Fruit fly (Drosophila melanogaster) whole organism, embryonic: ENCODE data around the gene CG3862.
A peak's percentile ranks its signal among the peaks of the same experiment; 100 is the strongest.

ENCODE experiments used
- Bdp1 ChIP-seq: fragments of 200-800 bp; sonication (Bioruptor generic); optimal IDR thresholded peaks from 3 replicates; lab custom pipeline; 2016; ENCODE audit warnings: missing biosample characterization, missing genetic modification characterization
- Bgb ChIP-seq: fragments of 200-800 bp; sonication (Bioruptor generic); IDR thresholded peaks from 2 replicates; pipeline ENCODE4 v1.3.6; 2022; ENCODE audit warnings: missing biosample characterization, missing genetic modification characterization; ENCODE audit not compliant: partially characterized antibody
- C15 ChIP-seq: fragments of 200-800 bp; sonication (Bioruptor generic); IDR thresholded peaks from 3 replicates; pipeline ENCODE4 v1.3.6; 2022; ENCODE audit warnings: missing biosample characterization, missing genetic modification characterization
- CG10431 ChIP-seq: fragments of 200-800 bp; sonication (Bioruptor generic); optimal IDR thresholded peaks from 3 replicates; lab custom pipeline; 2018; ENCODE audit warnings: missing biosample characterization, mild to moderate bottlenecking, missing genetic modification characterization
- CG12391 ChIP-seq: fragments of 200-800 bp; sonication (Bioruptor generic); optimal IDR thresholded peaks from 3 replicates; lab custom pipeline; 2018; ENCODE audit warnings: missing biosample characterization, mild to moderate bottlenecking, missing genetic modification characterization, moderate library complexity
- CG13424 ChIP-seq: fragments of 200-800 bp; sonication (Bioruptor generic); optimal IDR thresholded peaks from 2 replicates; lab custom pipeline; 2019; ENCODE audit warnings: missing biosample characterization, mild to moderate bottlenecking, missing genetic modification characterization, moderate library complexity
- CG14014 ChIP-seq: fragments of 200-800 bp; sonication (Bioruptor generic); IDR thresholded peaks from 2 replicates; pipeline ENCODE4 v1.3.6; 2022; ENCODE audit warnings: missing biosample characterization, missing genetic modification characterization
- CG14860 ChIP-seq: fragments of 200-800 bp; sonication (Bioruptor generic); IDR thresholded peaks from 3 replicates; pipeline ENCODE4 v1.3.6; 2022; ENCODE audit warnings: missing biosample characterization, missing genetic modification characterization; ENCODE audit not compliant: partially characterized antibody
- CG17802 ChIP-seq: fragments of 200-800 bp; sonication (Bioruptor generic); optimal IDR thresholded peaks from 2 replicates; lab custom pipeline; 2018; ENCODE audit warnings: missing biosample characterization, mild to moderate bottlenecking, missing genetic modification characterization, moderate library complexity
- CG18476 ChIP-seq: fragments of 200-800 bp; sonication (Bioruptor generic); optimal IDR thresholded peaks from 2 replicates; lab custom pipeline; 2016; ENCODE audit warnings: missing biosample characterization, mild to moderate bottlenecking, missing genetic modification characterization
- CG18599 ChIP-seq: fragments of 200-800 bp; sonication (Bioruptor generic); optimal IDR thresholded peaks from 3 replicates; lab custom pipeline; 2017; ENCODE audit warnings: missing biosample characterization, missing genetic modification characterization, mild to moderate bottlenecking, moderate library complexity, missing genetic modification reagents
- CG30020 ChIP-seq: fragments of 200-800 bp; optimal IDR thresholded peaks from 2 replicates; lab custom pipeline; 2019; ENCODE audit warnings: missing biosample characterization, mild to moderate bottlenecking, missing genetic modification characterization, moderate library complexity
- CG31365 ChIP-seq: fragments of 200-800 bp; sonication (Bioruptor generic); optimal IDR thresholded peaks from 2 replicates; lab custom pipeline; 2018; ENCODE audit warnings: missing biosample characterization, mild to moderate bottlenecking, missing genetic modification characterization
- CG33557 ChIP-seq: fragments of 200-800 bp; sonication (Bioruptor generic); optimal IDR thresholded peaks from 2 replicates; lab custom pipeline; 2019; ENCODE audit warnings: missing biosample characterization, mild to moderate bottlenecking, missing genetic modification characterization, moderate library complexity
- CG3838 ChIP-seq: fragments of 200-800 bp; sonication (Bioruptor generic); optimal IDR thresholded peaks from 3 replicates; lab custom pipeline; 2016; ENCODE audit warnings: missing biosample characterization, missing genetic modification characterization
- CG4282 ChIP-seq: fragments of 200-800 bp; sonication (Bioruptor generic); optimal IDR thresholded peaks from 2 replicates; lab custom pipeline; 2016; ENCODE audit warnings: missing biosample characterization, missing genetic modification characterization
- CG4328 ChIP-seq: fragments of 200-800 bp; sonication (Bioruptor generic); optimal IDR thresholded peaks from 3 replicates; lab custom pipeline; 2017; ENCODE audit warnings: missing biosample characterization, missing genetic modification reagents, missing genetic modification characterization
- CG5180 ChIP-seq: fragments of 200-800 bp; sonication (Bioruptor generic); optimal IDR thresholded peaks from 3 replicates; lab custom pipeline; 2017; ENCODE audit warnings: missing biosample characterization, missing genetic modification characterization, mild to moderate bottlenecking, moderate library complexity, missing genetic modification reagents
- CG6254 ChIP-seq: fragments of 200-800 bp; sonication (Bioruptor generic); optimal IDR thresholded peaks from 3 replicates; lab custom pipeline; 2017; ENCODE audit warnings: mild to moderate bottlenecking, missing biosample characterization, missing genetic modification reagents, missing genetic modification characterization
- CG6272 ChIP-seq: fragments of 200-800 bp; sonication (Bioruptor generic); IDR thresholded peaks from 2 replicates; pipeline ENCODE4 v1.3.6; 2022; ENCODE audit warnings: missing biosample characterization, missing genetic modification characterization
- CG7928 ChIP-seq: fragments of 200-800 bp; sonication (Bioruptor generic); optimal IDR thresholded peaks from 2 replicates; lab custom pipeline; 2017; ENCODE audit warnings: missing biosample characterization, mild to moderate bottlenecking, missing genetic modification characterization
- CG8359 ChIP-seq: fragments of 200-800 bp; sonication (Bioruptor generic); optimal IDR thresholded peaks from 2 replicates; lab custom pipeline; 2017; ENCODE audit warnings: missing biosample characterization, mild to moderate bottlenecking, missing genetic modification characterization, borderline replicate concordance
- CkIIα-i1 ChIP-seq: fragments of 200-800 bp; sonication (Bioruptor generic); IDR thresholded peaks from 2 replicates; pipeline ENCODE4 v1.3.6; 2022; ENCODE audit warnings: missing biosample characterization, missing genetic modification characterization
- Doc2 ChIP-seq: fragments of 200-800 bp; sonication (Bioruptor generic); IDR thresholded peaks from 2 replicates; pipeline ENCODE4 v1.3.6; 2022; ENCODE audit warnings: missing biosample characterization, missing genetic modification characterization
- Ets97D ChIP-seq: fragments of 200-800 bp; sonication (Bioruptor generic); optimal IDR thresholded peaks from 3 replicates; lab custom pipeline; 2016; ENCODE audit warnings: missing biosample characterization, missing genetic modification characterization
- Kr ChIP-seq: fragments of 200-800 bp; sonication (Bioruptor generic); optimal IDR thresholded peaks from 2 replicates; lab custom pipeline; 2017; ENCODE audit warnings: missing biosample characterization, mild to moderate bottlenecking, missing genetic modification characterization
- NK7.1 ChIP-seq: fragments of 200-800 bp; sonication (Bioruptor generic); optimal IDR thresholded peaks from 3 replicates; lab custom pipeline; 2016; ENCODE audit warnings: missing biosample characterization, missing genetic modification characterization
- Nf-YC ChIP-seq: fragments of 200-800 bp; optimal IDR thresholded peaks from 3 replicates; lab custom pipeline; 2019; ENCODE audit warnings: missing biosample characterization, mild to moderate bottlenecking, missing genetic modification characterization, moderate library complexity
- Optix ChIP-seq: fragments of 200-800 bp; sonication (Bioruptor generic); IDR thresholded peaks from 3 replicates; pipeline ENCODE4 v1.3.6; 2022; ENCODE audit warnings: missing biosample characterization, missing genetic modification characterization
- Rfx ChIP-seq: fragments of 200-800 bp; sonication (Bioruptor generic); IDR thresholded peaks from 2 replicates; pipeline ENCODE4 v1.3.6; 2022; ENCODE audit warnings: missing biosample characterization, missing genetic modification characterization
- Sox102F ChIP-seq: fragments of 200-800 bp; sonication (Bioruptor generic); optimal IDR thresholded peaks from 2 replicates; lab custom pipeline; 2018; ENCODE audit warnings: missing biosample characterization, mild to moderate bottlenecking, missing genetic modification characterization, moderate library complexity
- chn ChIP-seq: fragments of 200-800 bp; sonication (Bioruptor generic); optimal IDR thresholded peaks from 2 replicates; lab custom pipeline; 2016; ENCODE audit warnings: missing biosample characterization, missing genetic modification characterization
- cwo ChIP-seq: fragments of 200-800 bp; sonication (Bioruptor generic); optimal IDR thresholded peaks from 3 replicates; lab custom pipeline; 2017; ENCODE audit warnings: missing biosample characterization, missing genetic modification characterization, mild to moderate bottlenecking, moderate library complexity, missing genetic modification reagents
- disco-r ChIP-seq: fragments of 200-800 bp; sonication (Bioruptor generic); optimal IDR thresholded peaks from 2 replicates; lab custom pipeline; 2016; ENCODE audit warnings: missing biosample characterization, missing genetic modification characterization
- dm ChIP-seq: fragments of 200-800 bp; sonication (Bioruptor generic); optimal IDR thresholded peaks from 3 replicates; lab custom pipeline; 2016; ENCODE audit warnings: missing biosample characterization, missing genetic modification characterization
- en ChIP-seq: fragments of 200-800 bp; sonication (Bioruptor generic); optimal IDR thresholded peaks from 2 replicates; lab custom pipeline; 2016; ENCODE audit warnings: missing biosample characterization, missing genetic modification characterization
- fd64A ChIP-seq: fragments of 200-800 bp; sonication (Bioruptor generic); optimal IDR thresholded peaks from 3 replicates; lab custom pipeline; 2018; ENCODE audit warnings: missing biosample characterization, mild to moderate bottlenecking, missing genetic modification characterization
- gce ChIP-seq: fragments of 200-800 bp; sonication (Bioruptor generic); IDR thresholded peaks from 3 replicates; pipeline ENCODE4 v1.3.6; 2022; ENCODE audit warnings: missing biosample characterization, missing genetic modification characterization
- gem ChIP-seq: fragments of 200-800 bp; sonication (Bioruptor generic); optimal IDR thresholded peaks from 2 replicates; lab custom pipeline; 2019; ENCODE audit warnings: missing biosample characterization, mild to moderate bottlenecking, missing genetic modification characterization, moderate library complexity
- maf-S ChIP-seq: fragments of 200-800 bp; sonication (Bioruptor generic); optimal IDR thresholded peaks from 2 replicates; lab custom pipeline; 2016; ENCODE audit warnings: missing biosample characterization, missing genetic modification characterization
- otp ChIP-seq: fragments of 200-800 bp; sonication (Bioruptor generic); IDR thresholded peaks from 3 replicates; pipeline ENCODE4, ENCODE4 v1.3.6; 2022; ENCODE audit warnings: missing biosample characterization, missing genetic modification characterization
- peb ChIP-seq: fragments of 200-800 bp; sonication (Bioruptor generic); IDR thresholded peaks from 2 replicates; pipeline ENCODE4 v1.3.6; 2022; ENCODE audit warnings: missing biosample characterization, missing genetic modification characterization
- pnt ChIP-seq: fragments of 200-800 bp; sonication (Bioruptor generic); optimal IDR thresholded peaks from 3 replicates; lab custom pipeline; 2016; ENCODE audit warnings: missing biosample characterization, missing genetic modification characterization
- pros ChIP-seq: fragments of 200-800 bp; sonication (Bioruptor generic); optimal IDR thresholded peaks from 3 replicates; lab custom pipeline; 2019; ENCODE audit warnings: missing biosample characterization, mild to moderate bottlenecking, missing genetic modification characterization, moderate library complexity
- sc ChIP-seq, 3 experiments: fragments of >200 bp in 2 of 3; fragments of 200-800 bp in 1 of 3; sonication (Bioruptor generic) in 1 of 3; optimal IDR thresholded peaks; 2 replicates in 2 of 3; 3 replicates in 1 of 3; lab custom pipeline; 2017; ENCODE audit warnings: mild to moderate bottlenecking in 1 of 3, missing biosample characterization in 1 of 3, missing genetic modification characterization in 1 of 3, missing genetic modification reagents in 1 of 3
- seq ChIP-seq: fragments of 200-800 bp; sonication (Bioruptor generic); IDR thresholded peaks from 2 replicates; pipeline ENCODE4 v1.3.6; 2022; ENCODE audit warnings: missing biosample characterization, missing genetic modification characterization
- stwl ChIP-seq: fragments of 200-800 bp; sonication (Bioruptor generic); optimal IDR thresholded peaks from 3 replicates; lab custom pipeline; 2018; ENCODE audit warnings: missing biosample characterization, mild to moderate bottlenecking, missing genetic modification characterization, moderate library complexity
- trem ChIP-seq: fragments of 200-800 bp; optimal IDR thresholded peaks from 3 replicates; lab custom pipeline; 2019; ENCODE audit warnings: missing biosample characterization, mild to moderate bottlenecking, missing genetic modification characterization, moderate library complexity
- zfh1 ChIP-seq: fragments of 200-800 bp; sonication (Bioruptor generic); IDR thresholded peaks from 3 replicates; pipeline ENCODE4 v1.3.6; 2022; ENCODE audit warnings: missing biosample characterization, missing genetic modification characterization

CG3862 gene

dm6 chr2L:821242-821985 is 4.2 kb downstream of the CG3862 start, which contains the start of gene CG3662 (continued):
- TF ChIP-seq CG18476 (no peak), CG33557 (no peak), disco-r (GFP tag; lab: Kevin White, UChicago) (no peak), peb (no peak), zfh1 (no peak), CG6272 (GFP tag; lab: Robert Waterston, UW) (no peak), pnt (GFP tag; lab: Kevin White, UChicago) (no peak), pros (GFP tag; lab: Kevin White, UChicago) (no peak), CG13424 (no peak), CG18599 (GFP tag; lab: Kevin White, UChicago) (no peak), CG5180 (GFP tag; lab: Kevin White, UChicago) (no peak), Kr (GFP tag; lab: Kevin White, UChicago) (no peak), CG4328 (GFP tag; lab: Kevin White, UChicago) (no peak), C15 (no peak), Bdp1 (GFP tag; lab: Kevin White, UChicago) (no peak), CG4282 (GFP tag; lab: Kevin White, UChicago) (no peak), CG12391 (peak; percentile 17), maf-S (GFP tag; lab: Kevin White, UChicago) (no peak), CG8359 (GFP tag; lab: Kevin White, UChicago) (no peak), cwo (GFP tag; lab: Kevin White, UChicago) (peak; percentile 67), CG14014 (no peak), CG6254 (GFP tag; lab: Kevin White, UChicago) (no peak), CG14860 (GFP tag; lab: Robert Waterston, UW) (no peak), otp (no peak), dm (GFP tag; lab: Kevin White, UChicago) (no peak), Rfx (GFP tag; lab: Robert Waterston, UW) (no peak), Doc2 (GFP tag; lab: Robert Waterston, UW) (no peak), stwl (tag; lab: Kevin White, UChicago) (peak; percentile 69), CG7928 (GFP tag; lab: Kevin White, UChicago) (no peak), sc (optimal IDR thresholded peaks at IDR 0.05; lab: Kevin White, UChicago) (no peak), sc (GFP tag; optimal IDR thresholded peaks at IDR 0.05; lab: Kevin White, UChicago) (no peak), chn (GFP tag; lab: Kevin White, UChicago) (peak; percentile 17), CG10431 (GFP tag; lab: Kevin White, UChicago) (no peak), Sox102F (GFP tag; lab: Kevin White, UChicago) (no peak), gce (GFP tag; lab: Robert Waterston, UW) (no peak), en (GFP tag; lab: Kevin White, UChicago) (no peak), Ets97D (GFP tag; lab: Kevin White, UChicago) (peak; percentile 71), gem (tag; lab: Kevin White, UChicago) (no peak), fd64A (GFP tag; lab: Kevin White, UChicago) (no peak), Bgb (GFP tag; lab: Robert Waterston, UW) (peak; percentile 18; the same call in 1 of the 2 replicates), CG17802 (no peak), seq (GFP tag; lab: Robert Waterston, UW) (no peak), Nf-YC (tag; lab: Kevin White, UChicago) (peak; percentile 20), Optix (GFP tag; lab: Robert Waterston, UW) (no peak), trem (peak; percentile 76), CG31365 (no peak), CkIIα-i1 (GFP tag; lab: Robert Waterston, UW) (no peak), NK7.1 (GFP tag; lab: Kevin White, UChicago) (no peak), CG3838 (GFP tag; lab: Kevin White, UChicago) (no peak), CG30020 (tag; lab: Kevin White, UChicago) (no peak)
